Fruit fly (Drosophila melanogaster) whole organism, embryonic: ENCODE data around the gene Elo68alpha.

Source experiments
- BtbVII ChIP-seq: fragments of 200-800 bp; sonication (Bioruptor generic); optimal IDR thresholded peaks from 3 replicates; lab custom pipeline; 2017; ENCODE audit warnings: missing biosample characterization, mild to moderate bottlenecking, missing genetic modification characterization
- C15 ChIP-seq: fragments of 200-800 bp; sonication (Bioruptor generic); IDR thresholded peaks from 3 replicates; pipeline ENCODE4 v1.3.6; 2022; ENCODE audit warnings: missing biosample characterization, missing genetic modification characterization
- CG11560 ChIP-seq: fragments of 200-800 bp; sonication (Bioruptor generic); IDR thresholded peaks from 3 replicates; pipeline ENCODE4 v1.3.6; 2022; ENCODE audit warnings: missing biosample characterization, missing genetic modification characterization
- CG1233 ChIP-seq: fragments of 200-800 bp; sonication (Bioruptor generic); optimal IDR thresholded peaks from 4 replicates; lab custom pipeline; 2018; ENCODE audit warnings: missing biosample characterization, mild to moderate bottlenecking, missing genetic modification characterization
- CG13775 ChIP-seq: fragments of 200-800 bp; sonication (Bioruptor generic); optimal IDR thresholded peaks from 3 replicates; lab custom pipeline; 2017; ENCODE audit warnings: missing biosample characterization, mild to moderate bottlenecking, missing genetic modification characterization
- CG14014 ChIP-seq: fragments of 200-800 bp; sonication (Bioruptor generic); IDR thresholded peaks from 2 replicates; pipeline ENCODE4 v1.3.6; 2022; ENCODE audit warnings: missing biosample characterization, missing genetic modification characterization
- CG16779 ChIP-seq: fragments of 200-800 bp; sonication (Bioruptor generic); IDR thresholded peaks from 2 replicates; pipeline ENCODE4 v1.3.6; 2022; ENCODE audit warnings: missing biosample characterization, missing genetic modification characterization
- CG17912 ChIP-seq: fragments of 200-800 bp; sonication (Bioruptor generic); optimal IDR thresholded peaks from 2 replicates; lab custom pipeline; 2018; ENCODE audit warnings: missing biosample characterization, mild to moderate bottlenecking, missing genetic modification characterization
- CG18476 ChIP-seq: fragments of 200-800 bp; sonication (Bioruptor generic); optimal IDR thresholded peaks from 2 replicates; lab custom pipeline; 2016; ENCODE audit warnings: missing biosample characterization, mild to moderate bottlenecking, missing genetic modification characterization
- CG2199 ChIP-seq: fragments of 200-800 bp; sonication (Bioruptor generic); IDR thresholded peaks from 3 replicates; pipeline ENCODE4 v1.3.6; 2022; ENCODE audit warnings: missing biosample characterization, missing genetic modification characterization
- CG30403 ChIP-seq: fragments of 200-800 bp; sonication (Bioruptor generic); optimal IDR thresholded peaks from 3 replicates; lab custom pipeline; 2016; ENCODE audit warnings: missing biosample characterization, missing genetic modification characterization
- CG31224 ChIP-seq: fragments of 200-800 bp; sonication (Bioruptor generic); IDR thresholded peaks from 2 replicates; pipeline ENCODE4 v1.3.6; 2022; ENCODE audit warnings: missing biosample characterization, missing genetic modification characterization
- CG31388 ChIP-seq: fragments of 200-800 bp; sonication (Bioruptor generic); optimal IDR thresholded peaks from 2 replicates; lab custom pipeline; 2016; ENCODE audit warnings: missing biosample characterization, missing genetic modification characterization
- CG5245 ChIP-seq: fragments of 200-800 bp; sonication (Bioruptor generic); optimal IDR thresholded peaks from 3 replicates; lab custom pipeline; 2016; ENCODE audit warnings: missing biosample characterization, missing genetic modification characterization
- CG7271 ChIP-seq: fragments of 200-800 bp; sonication (Bioruptor generic); optimal IDR thresholded peaks from 2 replicates; lab custom pipeline; 2018; ENCODE audit warnings: missing biosample characterization, mild to moderate bottlenecking, missing genetic modification characterization, moderate library complexity
- CG8765 ChIP-seq: fragments of 200-800 bp; sonication (Bioruptor generic); IDR thresholded peaks from 2 replicates; pipeline ENCODE4 v1.3.6; 2022; ENCODE audit warnings: missing biosample characterization, missing genetic modification characterization
- CG9727 ChIP-seq: fragments of 200-800 bp; sonication (Bioruptor generic); optimal IDR thresholded peaks from 3 replicates; lab custom pipeline; 2017; ENCODE audit warnings: missing biosample characterization, mild to moderate bottlenecking, missing genetic modification characterization
- CrebB ChIP-seq: fragments of 200-800 bp; sonication (Bioruptor generic); optimal IDR thresholded peaks from 3 replicates; lab custom pipeline; 2018; ENCODE audit warnings: missing biosample characterization, mild to moderate bottlenecking, missing genetic modification characterization
- Doc2 ChIP-seq: fragments of 200-800 bp; sonication (Bioruptor generic); IDR thresholded peaks from 2 replicates; pipeline ENCODE4 v1.3.6; 2022; ENCODE audit warnings: missing biosample characterization, missing genetic modification characterization
- Doc3 ChIP-seq: fragments of 200-800 bp; sonication (Bioruptor generic); IDR thresholded peaks from 3 replicates; pipeline ENCODE4 v1.3.6; 2022; ENCODE audit warnings: missing biosample characterization, missing genetic modification characterization; ENCODE audit not compliant: partially characterized antibody
- E2f1 ChIP-seq: fragments of 200-800 bp; sonication (Bioruptor generic); IDR thresholded peaks from 2 replicates; pipeline ENCODE4 v1.3.6; 2022; ENCODE audit warnings: missing biosample characterization, missing genetic modification characterization
- Fer1 ChIP-seq: fragments of 200-800 bp; sonication (Bioruptor generic); optimal IDR thresholded peaks from 2 replicates; lab custom pipeline; 2017; ENCODE audit warnings: missing biosample characterization, mild to moderate bottlenecking, missing genetic modification characterization
- HHEX ChIP-seq: fragments of 200-800 bp; sonication (Bioruptor generic); optimal IDR thresholded peaks from 3 replicates; lab custom pipeline; 2017; ENCODE audit warnings: missing biosample characterization, mild to moderate bottlenecking, missing genetic modification characterization, missing genetic modification reagents
- Hand ChIP-seq: fragments of 200-800 bp; sonication (Bioruptor generic); optimal IDR thresholded peaks from 2 replicates; lab custom pipeline; 2017; ENCODE audit warnings: mild to moderate bottlenecking, missing biosample characterization, missing genetic modification reagents, missing genetic modification characterization
- Hey ChIP-seq: fragments of 200-800 bp; sonication (Bioruptor generic); optimal IDR thresholded peaks from 3 replicates; lab custom pipeline; 2018; ENCODE audit warnings: missing biosample characterization, mild to moderate bottlenecking, missing genetic modification characterization
- Hmx ChIP-seq: fragments of 200-800 bp; sonication (Bioruptor generic); optimal IDR thresholded peaks from 2 replicates; lab custom pipeline; 2016; ENCODE audit warnings: missing biosample characterization, missing genetic modification characterization
- Hr51 ChIP-seq, 2 experiments: fragments of 200-800 bp; sonication (Bioruptor generic); optimal IDR thresholded peaks; 2 replicates in 1 of 2; 3 replicates in 1 of 2; lab custom pipeline; 2016 to 2018; ENCODE audit warnings: missing biosample characterization in 2 of 2, missing genetic modification characterization in 2 of 2, mild to moderate bottlenecking in 1 of 2, moderate library complexity in 1 of 2
- Lpt ChIP-seq: fragments of >200 bp; optimal IDR thresholded peaks from 2 replicates; lab custom pipeline; 2018; ENCODE audit warnings: missing biosample characterization, missing genetic modification characterization
- Mes4 ChIP-seq: fragments of 200-800 bp; sonication (Bioruptor generic); optimal IDR thresholded peaks from 2 replicates; lab custom pipeline; 2016; ENCODE audit warnings: missing biosample characterization, missing genetic modification characterization
- Myb ChIP-seq: fragments of 200-800 bp; sonication (Bioruptor generic); optimal IDR thresholded peaks from 2 replicates; lab custom pipeline; 2016; ENCODE audit warnings: missing biosample characterization, missing genetic modification characterization
- Pdp1 ChIP-seq, 2 experiments: fragments of 200-800 bp; sonication (Bioruptor generic); optimal IDR thresholded peaks; 3 replicates each; lab custom pipeline; 2016; ENCODE audit warnings: missing biosample characterization in 2 of 2, missing genetic modification characterization in 2 of 2, mild to moderate bottlenecking in 1 of 2, moderate library complexity in 1 of 2
- ab ChIP-seq: fragments of 200-800 bp; sonication (Bioruptor generic); optimal IDR thresholded peaks from 2 replicates; lab custom pipeline; 2016; ENCODE audit warnings: missing biosample characterization, missing genetic modification characterization
- ara ChIP-seq: fragments of 200-800 bp; sonication (Bioruptor generic); IDR thresholded peaks from 2 replicates; pipeline ENCODE4 v1.3.6; 2022; ENCODE audit warnings: missing biosample characterization, missing genetic modification characterization
- ash1 ChIP-seq: fragments of 200-800 bp; sonication (Bioruptor generic); optimal IDR thresholded peaks from 2 replicates; lab custom pipeline; 2018; ENCODE audit warnings: missing biosample characterization, mild to moderate bottlenecking, missing genetic modification characterization
- ato ChIP-seq: fragments of 200-800 bp; sonication (Bioruptor generic); IDR thresholded peaks from 2 replicates; pipeline ENCODE4 v1.3.6; 2022; ENCODE audit warnings: missing biosample characterization, missing genetic modification characterization; ENCODE audit not compliant: partially characterized antibody
- az2 ChIP-seq: fragments of 200-800 bp; sonication (Bioruptor generic); optimal IDR thresholded peaks from 3 replicates; lab custom pipeline; 2016; ENCODE audit warnings: missing biosample characterization, missing genetic modification characterization
- bab2 ChIP-seq: fragments of 200-800 bp; sonication (Bioruptor generic); optimal IDR thresholded peaks from 2 replicates; lab custom pipeline; 2016; ENCODE audit warnings: missing biosample characterization, missing genetic modification characterization
- croc ChIP-seq: fragments of 200-800 bp; sonication (Bioruptor generic); conservative IDR thresholded peaks from 3 replicates; pipeline ENCODE4 v1.3.6; 2022; ENCODE audit warnings: missing biosample characterization, missing genetic modification characterization
- grn ChIP-seq: fragments of 200-800 bp; sonication (Bioruptor generic); optimal IDR thresholded peaks from 3 replicates; lab custom pipeline; 2017; ENCODE audit warnings: missing biosample characterization, missing genetic modification characterization
- lmd ChIP-seq: fragments of 200-800 bp; sonication (Bioruptor generic); IDR thresholded peaks from 2 replicates; pipeline ENCODE4 v1.3.6; 2022; ENCODE audit warnings: missing biosample characterization, missing genetic modification characterization
- lov ChIP-seq, 2 experiments: fragments of 200-800 bp in 1 of 2; fragments of >200 bp in 1 of 2; sonication (Bioruptor generic) in 1 of 2; IDR thresholded peaks in 1 of 2; optimal IDR thresholded peaks in 1 of 2; 2 replicates in 1 of 2; 3 replicates in 1 of 2; pipeline versions ENCODE4 v1.3.6 to Lab custom; 2017 to 2022; ENCODE audit warnings: missing biosample characterization in 1 of 2, missing genetic modification characterization in 1 of 2
- mld ChIP-seq: fragments of 200-800 bp; sonication (Bioruptor generic); IDR thresholded peaks from 3 replicates; pipeline ENCODE4 v1.3.6; 2022; ENCODE audit warnings: missing biosample characterization, missing genetic modification characterization; ENCODE audit not compliant: partially characterized antibody
- run ChIP-seq: fragments of 200-800 bp; sonication (Bioruptor generic); optimal IDR thresholded peaks from 3 replicates; lab custom pipeline; 2018; ENCODE audit warnings: missing biosample characterization, mild to moderate bottlenecking, missing genetic modification characterization
- sisA ChIP-seq: fragments of 200-800 bp; sonication (Bioruptor generic); IDR thresholded peaks from 2 replicates; pipeline ENCODE4 v1.3.6; 2022; ENCODE audit warnings: missing biosample characterization, missing genetic modification characterization
- usp ChIP-seq: fragments of >200 bp; optimal IDR thresholded peaks from 2 replicates; lab custom pipeline; 2017; ENCODE audit warnings: missing biosample characterization, missing genetic modification characterization
- vfl ChIP-seq: fragments of 200-800 bp; sonication (Bioruptor generic); optimal IDR thresholded peaks from 2 replicates; lab custom pipeline; 2016; ENCODE audit warnings: missing biosample characterization, missing genetic modification characterization

Elo68alpha gene

dm6 chr3L:11091943-11092609 is 10.8 kb downstream of the Elo68alpha start (continued):
- TF ChIP-seq Hr51 (GFP tag; optimal IDR thresholded peaks at IDR 0.05; lab: Kevin White, UChicago) (peak in 1 of 2 experiments; percentile 66), ash1 (GFP tag; lab: Kevin White, UChicago) (peak; percentile 55), ab (GFP tag; lab: Kevin White, UChicago) (no peak)

- TF ChIP-seq Hey = peak; percentile 20
- no peak for TF ChIP-seq Lpt (GFP tag; lab: Kevin White, UChicago)
- peak; percentile 87 for TF ChIP-seq ara (GFP tag; lab: Robert Waterston, UW)
- no peak for TF ChIP-seq lov (optimal IDR thresholded peaks at IDR 0.05; lab: Kevin White, UChicago)
- TF ChIP-seq lov (GFP tag; IDR thresholded peaks at IDR 0.05; lab: Robert Waterston, UW) = peak; percentile 82
- no peak for TF ChIP-seq ato (GFP tag; lab: Robert Waterston, UW)
- peak; percentile 77 for TF ChIP-seq CG14014 (GFP tag; lab: Robert Waterston, UW)
- peak; percentile 74 for TF ChIP-seq sisA
- TF ChIP-seq croc (GFP tag; lab: Robert Waterston, UW) = peak; percentile 68
- peak; percentile 68 for TF ChIP-seq CG5245 (GFP tag; lab: Kevin White, UChicago)
- no peak for TF ChIP-seq mld (GFP tag; lab: Robert Waterston, UW)
- peak; percentile 73 to 84 for TF ChIP-seq Pdp1 (GFP tag; optimal IDR thresholded peaks at IDR 0.05; lab: Kevin White, UChicago)
- TF ChIP-seq lmd = peak; percentile 84; the same call in 1 of the 2 replicates
- peak; percentile 91 for TF ChIP-seq CG18476 (GFP tag; lab: Kevin White, UChicago)
- TF ChIP-seq Doc2 (GFP tag; lab: Robert Waterston, UW) = peak; percentile 49; the same call in 1 of the 2 replicates
- no peak for TF ChIP-seq CG17912 (GFP tag; lab: Kevin White, UChicago)
- TF ChIP-seq CG16779 = no peak
- peak; percentile 81 for TF ChIP-seq CG31388
- TF ChIP-seq CG2199 (GFP tag; lab: Robert Waterston, UW) = peak; percentile 61; the same call in 2 of the 3 replicates
- peak; percentile 95 for TF ChIP-seq az2 (GFP tag; lab: Kevin White, UChicago)
- peak; percentile 29 for TF ChIP-seq vfl
- TF ChIP-seq CG8765 (GFP tag; lab: Robert Waterston, UW) = peak; percentile 50
- peak; percentile 67 for TF ChIP-seq CG7271 (tag; lab: Kevin White, UChicago)
- TF ChIP-seq Doc3 (GFP tag; lab: Robert Waterston, UW) = no peak
- TF ChIP-seq BtbVII (GFP tag; lab: Kevin White, UChicago) = peak; percentile 78
- peak; percentile 84 for TF ChIP-seq E2f1 (GFP tag; lab: Robert Waterston, UW)
- TF ChIP-seq CG31224 = 0 out of 2 replicates have a peak, but pooled peaks have one; percentile 32
- TF ChIP-seq Hand (GFP tag; lab: Kevin White, UChicago) = peak; percentile 82
- 0 out of 3 replicates have a peak, but pooled peaks have one; percentile 39 for TF ChIP-seq C15
- peak; percentile 26 for TF ChIP-seq CrebB (tag; lab: Kevin White, UChicago)
- 0 out of 3 replicates have a peak, but pooled peaks have one; percentile 55 for TF ChIP-seq CG11560 (tag; lab: Robert Waterston, UW)
- peak; percentile 97 for TF ChIP-seq CG9727 (GFP tag; lab: Kevin White, UChicago)
- no peak for TF ChIP-seq usp (GFP tag; lab: Kevin White, UChicago)
- TF ChIP-seq bab2 (GFP tag; lab: Kevin White, UChicago) = peak; percentile 82
- peak; percentile 86 for TF ChIP-seq run (tag; lab: Kevin White, UChicago)
- TF ChIP-seq Hmx (GFP tag; lab: Kevin White, UChicago) = peak; percentile 68
- TF ChIP-seq grn (GFP tag; lab: Kevin White, UChicago) = peak; percentile 74
- peak; percentile 85 for TF ChIP-seq CG1233 (GFP tag; lab: Kevin White, UChicago)
- peak; percentile 85 for TF ChIP-seq Mes4 (GFP tag; lab: Kevin White, UChicago)
- peak; percentile 92 for TF ChIP-seq CG13775
- TF ChIP-seq Fer1 (GFP tag; lab: Kevin White, UChicago) = peak; percentile 91
- peak; percentile 94 for TF ChIP-seq CG30403 (GFP tag; lab: Kevin White, UChicago)
- peak; percentile 87 for TF ChIP-seq HHEX (GFP tag; lab: Kevin White, UChicago)
- TF ChIP-seq Myb (GFP tag; lab: Kevin White, UChicago) = peak; percentile 57
Measured at dm6 chr3L:11089805-11090440, 12.9 kb downstream of the Elo68alpha start.
